Worm (Caenorhabditis elegans) whole organism, L1 larva: ENCODE results near the gene C44B7.5.

Experiments
- C04F5.9 ChIP-seq: sonication (generic microtip); optimal IDR thresholded peaks from 2 replicates; lab custom pipeline; 2016; ENCODE audit warnings: missing genetic modification characterization, missing compliant biosample characterization
- C16A3.4 ChIP-seq: fragments of 150-350 bp; optimal IDR thresholded peaks from 2 replicates; lab custom pipeline; 2014; ENCODE audit warnings: missing biosample characterization, missing genetic modification characterization
- C34B4.2 ChIP-seq: sonication (generic microtip); optimal IDR thresholded peaks from 2 replicates; lab custom pipeline; 2017; ENCODE audit warnings: mild to moderate bottlenecking, missing genetic modification characterization, missing compliant biosample characterization
- aha-1 ChIP-seq: fragments of 150-350 bp; optimal IDR thresholded peaks from 2 replicates; lab custom pipeline; 2014; ENCODE audit warnings: missing biosample characterization, missing genetic modification characterization
- alr-1 ChIP-seq: fragments of 200-800 bp; sonication (Bioruptor generic); optimal IDR thresholded peaks from 2 replicates; lab custom pipeline; 2018; ENCODE audit warnings: borderline replicate concordance, mild to moderate bottlenecking, missing genetic modification characterization, missing compliant biosample characterization
- aly-2 ChIP-seq: fragments of 150-350 bp; optimal IDR thresholded peaks from 2 replicates; lab custom pipeline; 2014; ENCODE audit warnings: missing biosample characterization, missing genetic modification characterization
- blmp-1 ChIP-seq: fragments of 150-350 bp; optimal IDR thresholded peaks from 2 replicates; lab custom pipeline; 2014; ENCODE audit warnings: missing biosample characterization, missing genetic modification characterization
- ceh-8 ChIP-seq: fragments of 200-800 bp; sonication (Bioruptor generic); optimal IDR thresholded peaks from 2 replicates; lab custom pipeline; 2018; ENCODE audit warnings: mild to moderate bottlenecking, missing genetic modification characterization, moderate library complexity, missing compliant biosample characterization
- ceh-82 ChIP-seq, 3 experiments: fragments of 150-350 bp in 1 of 3; sonication (generic microtip) in 2 of 3; optimal IDR thresholded peaks; 2 replicates each; lab custom pipeline; 2014 to 2017; ENCODE audit warnings: missing biosample characterization in 3 of 3, missing genetic modification characterization in 3 of 3
- ceh-88 ChIP-seq: fragments of 200-800 bp; sonication (Bioruptor generic); IDR thresholded peaks from 2 replicates; pipeline ENCODE4 v1.3.6; 2022; ENCODE audit warnings: missing genetic modification characterization, missing compliant biosample characterization
- ceh-90 ChIP-seq: sonication (generic microtip); optimal IDR thresholded peaks from 2 replicates; lab custom pipeline; 2016; ENCODE audit warnings: missing genetic modification characterization, missing compliant biosample characterization
- efl-1 ChIP-seq, 4 experiments: fragments of 150-350 bp; optimal IDR thresholded peaks in 3 of 4; peaks in 1 of 4; 1 replicate in 1 of 4; 2 replicates in 3 of 4; lab custom pipeline; 2014; ENCODE audit warnings: missing biosample characterization in 2 of 4, missing genetic modification characterization in 2 of 4, missing genetic modification reagents in 2 of 4
- efl-3 ChIP-seq: fragments of 200-800 bp; sonication (Bioruptor generic); optimal IDR thresholded peaks from 2 replicates; lab custom pipeline; 2018; ENCODE audit warnings: mild to moderate bottlenecking, missing genetic modification characterization, missing compliant biosample characterization
- egl-13 ChIP-seq: sonication (generic microtip); optimal IDR thresholded peaks from 2 replicates; lab custom pipeline; 2016; ENCODE audit warnings: missing genotype, missing genetic modification reagents, missing genetic modification characterization, missing compliant biosample characterization
- egl-27 ChIP-seq, 2 experiments: fragments of 150-350 bp in 1 of 2; sonication (generic microtip); optimal IDR thresholded peaks; 3 replicates each; lab custom pipeline; 2017 to 2018; ENCODE audit warnings: missing biosample characterization in 2 of 2, missing genetic modification characterization in 2 of 2, missing genetic modification reagents in 2 of 2
- elt-2 ChIP-seq: sonication (generic microtip); optimal IDR thresholded peaks from 2 replicates; lab custom pipeline; 2016; ENCODE audit warnings: missing genetic modification characterization, mild to moderate bottlenecking, inconsistent platforms, missing compliant biosample characterization, missing genetic modification reagents
- ets-5 ChIP-seq: fragments of 200-800 bp; sonication (Bioruptor generic); IDR thresholded peaks from 2 replicates; pipeline ENCODE4 v1.3.6; 2022; ENCODE audit warnings: missing genetic modification characterization, missing compliant biosample characterization
- fkh-10 ChIP-seq: sonication (generic microtip); optimal IDR thresholded peaks from 2 replicates; lab custom pipeline; 2017; ENCODE audit warnings: missing biosample characterization, missing genetic modification reagents, missing genetic modification characterization
- fkh-4 ChIP-seq: sonication (generic microtip); optimal IDR thresholded peaks from 2 replicates; lab custom pipeline; 2016; ENCODE audit warnings: missing compliant biosample characterization, missing genetic modification characterization, borderline replicate concordance
- fkh-8 ChIP-seq: sonication (generic microtip); optimal IDR thresholded peaks from 2 replicates; lab custom pipeline; 2016; ENCODE audit warnings: mild to moderate bottlenecking, missing genetic modification characterization, missing compliant biosample characterization
- fos-1 ChIP-seq: fragments of 150-350 bp; optimal IDR thresholded peaks from 2 replicates; lab custom pipeline; 2014; ENCODE audit warnings: missing biosample characterization, missing genetic modification characterization
- hlh-17 ChIP-seq: fragments of 200-800 bp; sonication (Bioruptor generic); optimal IDR thresholded peaks from 2 replicates; lab custom pipeline; 2018; ENCODE audit warnings: missing genetic modification characterization, mild to moderate bottlenecking, missing compliant biosample characterization, moderate library complexity, borderline replicate concordance
- hlh-4 ChIP-seq: sonication (generic microtip); optimal IDR thresholded peaks from 2 replicates; lab custom pipeline; 2016; ENCODE audit warnings: mild to moderate bottlenecking, missing genetic modification characterization, missing compliant biosample characterization
- hpl-2 ChIP-seq: fragments of 150-350 bp; optimal IDR thresholded peaks from 2 replicates; lab custom pipeline; 2014; ENCODE audit warnings: missing biosample characterization, missing genetic modification reagents, missing genetic modification characterization
- isw-1 ChIP-seq: fragments of 200-800 bp; sonication (Bioruptor generic); IDR thresholded peaks from 2 replicates; pipeline ENCODE4 v1.3.6; 2022; ENCODE audit warnings: missing genetic modification characterization, missing compliant biosample characterization
- lin-15B ChIP-seq: fragments of 150-350 bp; sonication (generic microtip); optimal IDR thresholded peaks from 3 replicates; lab custom pipeline; 2014; ENCODE audit warnings: missing biosample characterization, missing genetic modification characterization
- lin-35 ChIP-seq, 2 experiments: fragments of 150-350 bp; optimal IDR thresholded peaks; 2 replicates each; lab custom pipeline; 2014; ENCODE audit warnings: missing biosample characterization in 2 of 2, missing genetic modification characterization in 2 of 2, missing genetic modification reagents in 2 of 2
- lin-39 ChIP-seq: fragments of 150-350 bp; optimal IDR thresholded peaks from 2 replicates; lab custom pipeline; 2014; ENCODE audit warnings: missing biosample characterization, missing genetic modification reagents, missing genetic modification characterization
- lsy-2 ChIP-seq, 2 experiments: fragments of 150-350 bp; optimal IDR thresholded peaks; 2 replicates each; lab custom pipeline; 2014; ENCODE audit warnings: missing biosample characterization in 2 of 2, missing genetic modification characterization in 2 of 2
- nhr-12 ChIP-seq: sonication (generic microtip); optimal IDR thresholded peaks from 2 replicates; lab custom pipeline; 2017; ENCODE audit warnings: missing biosample characterization, missing genetic modification characterization
- nhr-19 ChIP-seq: fragments of 200-800 bp; sonication (Bioruptor generic); conservative IDR thresholded peaks from 2 replicates; pipeline ENCODE4 v1.3.6; 2022; ENCODE audit warnings: missing genetic modification characterization, missing compliant biosample characterization
- nhr-237 ChIP-seq: fragments of 150-350 bp; optimal IDR thresholded peaks from 2 replicates; lab custom pipeline; 2014; ENCODE audit warnings: missing biosample characterization, missing genetic modification characterization
- nhr-28 ChIP-seq: fragments of 150-350 bp; optimal IDR thresholded peaks from 2 replicates; lab custom pipeline; 2014; ENCODE audit warnings: missing biosample characterization, missing genetic modification characterization
- nhr-47 ChIP-seq: sonication (generic microtip); optimal IDR thresholded peaks from 2 replicates; lab custom pipeline; 2016; ENCODE audit warnings: mild to moderate bottlenecking, missing genetic modification characterization, moderate library complexity, missing compliant biosample characterization
- nhr-71 ChIP-seq: sonication (generic microtip); optimal IDR thresholded peaks from 2 replicates; lab custom pipeline; 2016; ENCODE audit warnings: mild to moderate bottlenecking, missing genetic modification characterization, moderate library complexity, missing compliant biosample characterization
- nhr-76 ChIP-seq: sonication (generic microtip); optimal IDR thresholded peaks from 2 replicates; lab custom pipeline; 2017; ENCODE audit warnings: missing biosample characterization, missing genetic modification characterization
- nhr-77 ChIP-seq: fragments of 150-350 bp; optimal IDR thresholded peaks from 2 replicates; lab custom pipeline; 2014; ENCODE audit warnings: missing biosample characterization, missing genetic modification characterization
- nhr-84 ChIP-seq: sonication (generic microtip); optimal IDR thresholded peaks from 2 replicates; lab custom pipeline; 2017; ENCODE audit warnings: missing biosample characterization, missing genetic modification characterization
- nhr-85 ChIP-seq: sonication (generic microtip); peaks from one replicate; lab custom pipeline; 2016; ENCODE audit warnings: missing genetic modification characterization, inconsistent platforms, missing compliant biosample characterization
- pax-3 ChIP-seq: fragments of 200-800 bp; sonication (Bioruptor generic); optimal IDR thresholded peaks from 2 replicates; lab custom pipeline; 2018; ENCODE audit warnings: mild to moderate bottlenecking, missing genetic modification characterization, moderate library complexity, missing compliant biosample characterization
- rnt-1 ChIP-seq: sonication (generic microtip); optimal IDR thresholded peaks from 2 replicates; lab custom pipeline; 2016; ENCODE audit warnings: mild to moderate bottlenecking, missing genetic modification characterization, moderate library complexity, missing compliant biosample characterization
- snpc-4 ChIP-seq: fragments of 150-350 bp; optimal IDR thresholded peaks from 2 replicates; lab custom pipeline; 2014; ENCODE audit warnings: missing biosample characterization, missing genetic modification characterization
- sox-4 ChIP-seq: sonication (generic microtip); optimal IDR thresholded peaks from 2 replicates; lab custom pipeline; 2016; ENCODE audit warnings: missing genetic modification characterization, missing compliant biosample characterization
- sup-37 ChIP-seq: fragments of 200-800 bp; sonication (Bioruptor generic); optimal IDR thresholded peaks from 2 replicates; lab custom pipeline; 2018; ENCODE audit warnings: mild to moderate bottlenecking, missing genetic modification characterization, missing compliant biosample characterization
- tlp-1 ChIP-seq: fragments of 150-350 bp; optimal IDR thresholded peaks from 2 replicates; lab custom pipeline; 2014; ENCODE audit warnings: missing biosample characterization, missing genetic modification characterization
- unc-130 ChIP-seq: fragments of 150-350 bp; optimal IDR thresholded peaks from 2 replicates; lab custom pipeline; 2017; ENCODE audit warnings: missing biosample characterization, missing genetic modification characterization, inconsistent platforms
- unc-98 ChIP-seq: fragments of 200-800 bp; sonication (Bioruptor generic); IDR thresholded peaks from 2 replicates; pipeline ENCODE4 v1.3.6; 2022; ENCODE audit warnings: missing genetic modification characterization, missing compliant biosample characterization
- vab-15 ChIP-seq: sonication (generic microtip); optimal IDR thresholded peaks from 2 replicates; lab custom pipeline; 2017; ENCODE audit warnings: missing genotype, mild to moderate bottlenecking, missing genetic modification characterization, missing compliant biosample characterization
- xbp-1 ChIP-seq: sonication (generic microtip); optimal IDR thresholded peaks from 2 replicates; lab custom pipeline; 2016; ENCODE audit warnings: missing genetic modification characterization, missing compliant biosample characterization
- zag-1 ChIP-seq: fragments of 150-350 bp; optimal IDR thresholded peaks from 2 replicates; lab custom pipeline; 2014; ENCODE audit warnings: missing biosample characterization, missing genetic modification characterization
- zip-4 ChIP-seq: fragments of 200-800 bp; sonication (Bioruptor generic); optimal IDR thresholded peaks from 2 replicates; lab custom pipeline; 2018; ENCODE audit warnings: mild to moderate bottlenecking, missing genetic modification characterization, moderate library complexity, missing compliant biosample characterization
- ztf-11 ChIP-seq, 2 experiments: sonication (generic microtip); optimal IDR thresholded peaks; 2 replicates each; lab custom pipeline; 2016 to 2017; ENCODE audit warnings: missing genetic modification characterization in 2 of 2, missing biosample characterization in 1 of 2, missing compliant biosample characterization in 1 of 2
- ztf-4 ChIP-seq: fragments of 150-350 bp; optimal IDR thresholded peaks from 2 replicates; lab custom pipeline; 2014; ENCODE audit warnings: missing biosample characterization, missing genetic modification characterization

The C44B7.5 gene

ce11 chrII:6891176-6891575 lies 18.8 kb upstream of the C44B7.5 start (continued):
- TF ChIP-seq nhr-85 (tag; lab: Kevin White, UChicago) (peak; percentile 87), nhr-84 (tag; lab: Kevin White, UChicago) (no peak), nhr-12 (tag; lab: Kevin White, UChicago) (no peak), sup-37 (GFP tag; lab: Kevin White, UChicago) (no peak), nhr-47 (tag; lab: Kevin White, UChicago) (peak; percentile 29), hlh-17 (GFP tag; lab: Kevin White, UChicago) (no peak), efl-3 (GFP tag; lab: Kevin White, UChicago) (no peak), snpc-4 (peak; percentile 7), ceh-90 (tag; lab: Kevin White, UChicago) (no peak), lsy-2 (tag; optimal IDR thresholded peaks at IDR 0.05; lab: Kevin White, UChicago) (peak; percentile 50 to 65), isw-1 (GFP tag; lab: Robert Waterston, UW) (0 out of 2 replicates have a peak, but pooled peaks have one; percentile 1), aly-2 (tag; lab: Kevin White, UChicago) (no peak), C04F5.9 (tag; lab: Kevin White, UChicago) (no peak), zip-4 (no peak), lin-35 (GFP tag; optimal IDR thresholded peaks at IDR 0.05; lab: Kevin White, UChicago) (peak; percentile 33 to 77), fkh-10 (GFP tag; lab: Kevin White, UChicago) (no peak), blmp-1 (no peak), ceh-8 (no peak), efl-1 (optimal IDR thresholded peaks at IDR 0.05; lab: Kevin White, UChicago) (peak; percentile 14 to 22), efl-1 (GFP tag; optimal IDR thresholded peaks at IDR 0.05 in 1 of 2; lab: Kevin White, UChicago) (peak in 1 of 2 experiments; percentile 94), nhr-76 (no peak), ceh-82 (tag; optimal IDR thresholded peaks at IDR 0.05; lab: Kevin White, UChicago) (no peak), nhr-28 (tag; lab: Kevin White, UChicago) (no peak), ztf-4 (tag; lab: Kevin White, UChicago) (peak; percentile 43), sox-4 (tag; lab: Kevin White, UChicago) (no peak), fkh-8 (tag; lab: Kevin White, UChicago) (peak; percentile 8), lin-39 (tag; lab: Kevin White, UChicago) (no peak), egl-27 (tag; optimal IDR thresholded peaks at IDR 0.05; lab: Kevin White, UChicago) (peak in 1 of 2 experiments; percentile 39), nhr-71 (tag; lab: Kevin White, UChicago) (peak; percentile 78), nhr-19 (GFP tag; lab: Robert Waterston, UW) (peak; percentile 96), alr-1 (tag; lab: Kevin White, UChicago) (no peak), egl-13 (tag; lab: Kevin White, UChicago) (no peak), rnt-1 (tag; lab: Kevin White, UChicago) (peak; percentile 40), lin-15B (no peak), zag-1 (tag; lab: Kevin White, UChicago) (no peak), nhr-237 (no peak), ets-5 (GFP tag; lab: Robert Waterston, UW) (no peak), aha-1 (tag; lab: Kevin White, UChicago) (no peak), elt-2 (no peak), tlp-1 (tag; lab: Kevin White, UChicago) (no peak), fos-1 (tag; lab: Kevin White, UChicago) (no peak), pax-3 (no peak), hlh-4 (tag; lab: Kevin White, UChicago) (no peak), hpl-2 (GFP tag; lab: Kevin White, UChicago) (no peak), ceh-88 (GFP tag; lab: Robert Waterston, UW) (no peak), unc-98 (GFP tag; lab: Robert Waterston, UW) (no peak), C34B4.2 (tag; lab: Kevin White, UChicago) (no peak), unc-130 (tag; lab: Kevin White, UChicago) (peak; percentile 83), xbp-1 (tag; lab: Kevin White, UChicago) (peak; percentile 14), vab-15 (tag; lab: Kevin White, UChicago) (no peak), fkh-4 (no peak), nhr-77 (tag; lab: Kevin White, UChicago) (no peak), C16A3.4 (tag; lab: Kevin White, UChicago) (peak; percentile 70), ztf-11 (tag; optimal IDR thresholded peaks at IDR 0.05; lab: Kevin White, UChicago) (no peak)
